Fruit fly (Drosophila melanogaster) whole organism, embryonic: Measurements from ENCODE around the gene CG8509.

ENCODE experiments used
- CG10147 ChIP-seq: fragments of 200-800 bp; sonication (Bioruptor generic); optimal IDR thresholded peaks from 2 replicates; lab custom pipeline; 2019; ENCODE audit warnings: missing biosample characterization, mild to moderate bottlenecking, missing genetic modification characterization, moderate library complexity
- CG11456 ChIP-seq: fragments of 200-800 bp; sonication (Bioruptor generic); IDR thresholded peaks from 3 replicates; pipeline ENCODE4 v1.3.6; 2022; ENCODE audit warnings: missing biosample characterization, missing genetic modification characterization
- CG12299 ChIP-seq: fragments of 200-800 bp; sonication (Bioruptor generic); optimal IDR thresholded peaks from 2 replicates; lab custom pipeline; 2018; ENCODE audit warnings: missing biosample characterization, mild to moderate bottlenecking, missing genetic modification characterization
- CG1603 ChIP-seq: fragments of 200-800 bp; sonication (Bioruptor generic); optimal IDR thresholded peaks from 2 replicates; lab custom pipeline; 2019; ENCODE audit warnings: missing biosample characterization, mild to moderate bottlenecking, missing genetic modification characterization, moderate library complexity
- CG16813 ChIP-seq: fragments of 200-800 bp; sonication (Bioruptor generic); IDR thresholded peaks from 3 replicates; pipeline ENCODE4 v1.3.6; 2022; ENCODE audit warnings: missing biosample characterization, missing genetic modification characterization; ENCODE audit not compliant: partially characterized antibody
- CG17385 ChIP-seq: fragments of 200-800 bp; sonication (Bioruptor generic); optimal IDR thresholded peaks from 3 replicates; lab custom pipeline; 2018; ENCODE audit warnings: missing biosample characterization, mild to moderate bottlenecking, missing genetic modification characterization
- CG17802 ChIP-seq: fragments of 200-800 bp; sonication (Bioruptor generic); optimal IDR thresholded peaks from 2 replicates; lab custom pipeline; 2018; ENCODE audit warnings: missing biosample characterization, mild to moderate bottlenecking, missing genetic modification characterization, moderate library complexity
- CG2116 ChIP-seq: fragments of 200-800 bp; sonication (Bioruptor generic); optimal IDR thresholded peaks from 3 replicates; lab custom pipeline; 2018; ENCODE audit warnings: missing biosample characterization, mild to moderate bottlenecking, missing genetic modification characterization
- CG2129 ChIP-seq: fragments of 200-800 bp; sonication (Bioruptor generic); IDR thresholded peaks from 2 replicates; pipeline ENCODE4 v1.3.6; 2022; ENCODE audit warnings: missing biosample characterization, missing genetic modification characterization; ENCODE audit not compliant: partially characterized antibody
- CG2712 ChIP-seq: fragments of 200-800 bp; optimal IDR thresholded peaks from 3 replicates; lab custom pipeline; 2019; ENCODE audit warnings: missing biosample characterization, mild to moderate bottlenecking, missing genetic modification characterization, moderate library complexity
- CG31441 ChIP-seq: fragments of 200-800 bp; sonication (Bioruptor generic); IDR thresholded peaks from 2 replicates; pipeline ENCODE4 v1.3.6; 2022; ENCODE audit warnings: missing biosample characterization, missing genetic modification characterization
- CG5180 ChIP-seq: fragments of 200-800 bp; sonication (Bioruptor generic); optimal IDR thresholded peaks from 3 replicates; lab custom pipeline; 2017; ENCODE audit warnings: missing biosample characterization, missing genetic modification characterization, mild to moderate bottlenecking, moderate library complexity, missing genetic modification reagents
- CG5953 ChIP-seq: fragments of 200-800 bp; sonication (Bioruptor generic); IDR thresholded peaks from 2 replicates; pipeline ENCODE4 v1.3.6; 2022; ENCODE audit warnings: missing biosample characterization, missing genetic modification characterization
- CG6254 ChIP-seq: fragments of 200-800 bp; sonication (Bioruptor generic); optimal IDR thresholded peaks from 3 replicates; lab custom pipeline; 2017; ENCODE audit warnings: mild to moderate bottlenecking, missing biosample characterization, missing genetic modification reagents, missing genetic modification characterization
- CG6854 ChIP-seq: fragments of 200-800 bp; sonication (Bioruptor generic); optimal IDR thresholded peaks from 3 replicates; lab custom pipeline; 2017; ENCODE audit warnings: missing biosample characterization, mild to moderate bottlenecking, missing genetic modification characterization
- CG7963 ChIP-seq: fragments of 200-800 bp; sonication (Bioruptor generic); IDR thresholded peaks from 3 replicates; pipeline ENCODE4 v1.3.6; 2022; ENCODE audit warnings: missing biosample characterization, missing genetic modification characterization; ENCODE audit not compliant: partially characterized antibody
- CrebB ChIP-seq: fragments of 200-800 bp; sonication (Bioruptor generic); optimal IDR thresholded peaks from 3 replicates; lab custom pipeline; 2018; ENCODE audit warnings: missing biosample characterization, mild to moderate bottlenecking, missing genetic modification characterization
- Doc3 ChIP-seq: fragments of 200-800 bp; sonication (Bioruptor generic); IDR thresholded peaks from 3 replicates; pipeline ENCODE4 v1.3.6; 2022; ENCODE audit warnings: missing biosample characterization, missing genetic modification characterization; ENCODE audit not compliant: partially characterized antibody
- Dp ChIP-seq: fragments of 200-800 bp; sonication (Bioruptor generic); optimal IDR thresholded peaks from 2 replicates; lab custom pipeline; 2018; ENCODE audit warnings: missing biosample characterization, mild to moderate bottlenecking, missing genetic modification characterization, moderate library complexity
- Dref ChIP-seq: fragments of 200-800 bp; sonication (Bioruptor generic); IDR thresholded peaks from 2 replicates; pipeline ENCODE4 v1.3.6; 2022; ENCODE audit warnings: missing biosample characterization, missing genetic modification characterization
- Nf-YA ChIP-seq: fragments of 200-800 bp; sonication (Bioruptor generic); IDR thresholded peaks from 2 replicates; pipeline ENCODE4 v1.3.6; 2022; ENCODE audit warnings: missing biosample characterization, missing genetic modification characterization
- Opbp ChIP-seq: fragments of 200-800 bp; sonication (Bioruptor generic); IDR thresholded peaks from 3 replicates; pipeline ENCODE4 v1.3.6; 2022; ENCODE audit warnings: missing biosample characterization, missing genetic modification characterization; ENCODE audit not compliant: partially characterized antibody
- PHDP ChIP-seq: fragments of 200-800 bp; sonication (Bioruptor generic); optimal IDR thresholded peaks from 3 replicates; lab custom pipeline; 2018; ENCODE audit warnings: missing biosample characterization, mild to moderate bottlenecking, missing genetic modification characterization, moderate library complexity
- Side ChIP-seq: fragments of 200-800 bp; sonication (Bioruptor generic); optimal IDR thresholded peaks from 2 replicates; lab custom pipeline; 2016; ENCODE audit warnings: missing biosample characterization, missing genetic modification characterization
- Sox100B ChIP-seq: fragments of 200-800 bp; sonication (Bioruptor generic); optimal IDR thresholded peaks from 3 replicates; lab custom pipeline; 2018; ENCODE audit warnings: missing biosample characterization, mild to moderate bottlenecking, missing genetic modification characterization
- Taf1 ChIP-seq: fragments of 200-800 bp; sonication (Bioruptor generic); IDR thresholded peaks from 2 replicates; pipeline ENCODE4 v1.3.6; 2022; ENCODE audit warnings: missing biosample characterization, missing genetic modification characterization
- ato ChIP-seq: fragments of 200-800 bp; sonication (Bioruptor generic); IDR thresholded peaks from 2 replicates; pipeline ENCODE4 v1.3.6; 2022; ENCODE audit warnings: missing biosample characterization, missing genetic modification characterization; ENCODE audit not compliant: partially characterized antibody
- corto ChIP-seq: fragments of 200-800 bp; sonication (Bioruptor generic); optimal IDR thresholded peaks from 2 replicates; lab custom pipeline; 2016; ENCODE audit warnings: missing biosample characterization, mild to moderate bottlenecking, missing genetic modification characterization, moderate library complexity
- dimm ChIP-seq: fragments of 200-800 bp; sonication (Bioruptor generic); IDR thresholded peaks from 2 replicates; pipeline ENCODE4 v1.3.6; 2022; ENCODE audit warnings: missing biosample characterization, missing genetic modification characterization
- disco-r ChIP-seq: fragments of 200-800 bp; sonication (Bioruptor generic); optimal IDR thresholded peaks from 2 replicates; lab custom pipeline; 2016; ENCODE audit warnings: missing biosample characterization, missing genetic modification characterization
- hb ChIP-seq: fragments of 200-800 bp; sonication (Bioruptor generic); IDR thresholded peaks from 3 replicates; pipeline ENCODE4 v1.3.6; 2022; ENCODE audit warnings: missing biosample characterization, missing genetic modification characterization; ENCODE audit not compliant: partially characterized antibody
- hth ChIP-seq: fragments of >200 bp; optimal IDR thresholded peaks from 2 replicates; lab custom pipeline; 2017; ENCODE audit warnings: inconsistent platforms
- inv ChIP-seq: fragments of 200-800 bp; sonication (Bioruptor generic); IDR thresholded peaks from 2 replicates; pipeline ENCODE4 v1.3.6; 2022; ENCODE audit warnings: missing biosample characterization, missing genetic modification characterization; ENCODE audit not compliant: partially characterized antibody
- jigr1 ChIP-seq: fragments of 200-800 bp; sonication (Bioruptor generic); IDR thresholded peaks from 3 replicates; pipeline ENCODE4 v1.3.6; 2022; ENCODE audit warnings: missing biosample characterization, missing genetic modification characterization
- kni ChIP-seq: fragments of 200-800 bp; sonication (Bioruptor generic); optimal IDR thresholded peaks from 3 replicates; lab custom pipeline; 2017; ENCODE audit warnings: mild to moderate bottlenecking, missing biosample characterization, missing genetic modification reagents, missing genetic modification characterization
- lbe ChIP-seq: fragments of 200-800 bp; sonication (Bioruptor generic); optimal IDR thresholded peaks from 2 replicates; lab custom pipeline; 2016; ENCODE audit warnings: missing biosample characterization, mild to moderate bottlenecking, missing genetic modification characterization
- mam ChIP-seq: fragments of 200-800 bp; sonication (Bioruptor generic); optimal IDR thresholded peaks from 3 replicates; lab custom pipeline; 2016; ENCODE audit warnings: missing biosample characterization, missing genetic modification characterization
- mld ChIP-seq: fragments of 200-800 bp; sonication (Bioruptor generic); IDR thresholded peaks from 3 replicates; pipeline ENCODE4 v1.3.6; 2022; ENCODE audit warnings: missing biosample characterization, missing genetic modification characterization; ENCODE audit not compliant: partially characterized antibody
- nerfin-2 ChIP-seq: fragments of 200-800 bp; sonication (Bioruptor generic); IDR thresholded peaks from 2 replicates; pipeline ENCODE4 v1.3.6; 2022; ENCODE audit warnings: missing biosample characterization, missing genetic modification characterization; ENCODE audit not compliant: partially characterized antibody
- phol ChIP-seq: fragments of 200-800 bp; sonication (Bioruptor generic); optimal IDR thresholded peaks from 3 replicates; lab custom pipeline; 2018; ENCODE audit warnings: missing biosample characterization, mild to moderate bottlenecking, missing genetic modification characterization, moderate library complexity
- sc ChIP-seq, 3 experiments: fragments of >200 bp in 2 of 3; fragments of 200-800 bp in 1 of 3; sonication (Bioruptor generic) in 1 of 3; optimal IDR thresholded peaks; 2 replicates in 2 of 3; 3 replicates in 1 of 3; lab custom pipeline; 2017; ENCODE audit warnings: mild to moderate bottlenecking in 1 of 3, missing biosample characterization in 1 of 3, missing genetic modification characterization in 1 of 3, missing genetic modification reagents in 1 of 3
- scrt ChIP-seq: fragments of 200-800 bp; sonication (Bioruptor generic); optimal IDR thresholded peaks from 2 replicates; lab custom pipeline; 2018; ENCODE audit warnings: missing biosample characterization, mild to moderate bottlenecking, missing genetic modification characterization, moderate library complexity
- sens ChIP-seq: fragments of 200-800 bp; sonication (Bioruptor generic); peaks from one replicate; lab custom pipeline; 2016; ENCODE audit warnings: missing biosample characterization, missing genetic modification characterization
- ssp ChIP-seq: fragments of 200-800 bp; sonication (Bioruptor generic); IDR thresholded peaks from 2 replicates; pipeline ENCODE4 v1.3.6; 2022; ENCODE audit warnings: missing biosample characterization, missing genetic modification characterization
- tna ChIP-seq: fragments of 200-800 bp; sonication (Bioruptor generic); IDR thresholded peaks from 2 replicates; pipeline ENCODE4 v1.3.6; 2022; ENCODE audit warnings: missing biosample characterization, missing genetic modification characterization; ENCODE audit not compliant: partially characterized antibody
- trh ChIP-seq: fragments of 200-800 bp; sonication (Bioruptor generic); optimal IDR thresholded peaks from 2 replicates; lab custom pipeline; 2016; ENCODE audit warnings: missing biosample characterization, missing genetic modification characterization
- unc-4 ChIP-seq: fragments of 200-800 bp; sonication (Bioruptor generic); IDR thresholded peaks from 2 replicates; pipeline ENCODE4 v1.3.6; 2022; ENCODE audit warnings: missing biosample characterization, missing genetic modification characterization; ENCODE audit not compliant: partially characterized antibody
- wek ChIP-seq: fragments of 200-800 bp; sonication (Bioruptor generic); optimal IDR thresholded peaks from 3 replicates; lab custom pipeline; 2018; ENCODE audit warnings: missing biosample characterization, mild to moderate bottlenecking, missing genetic modification characterization, moderate library complexity

CG8509 gene

DNA sequence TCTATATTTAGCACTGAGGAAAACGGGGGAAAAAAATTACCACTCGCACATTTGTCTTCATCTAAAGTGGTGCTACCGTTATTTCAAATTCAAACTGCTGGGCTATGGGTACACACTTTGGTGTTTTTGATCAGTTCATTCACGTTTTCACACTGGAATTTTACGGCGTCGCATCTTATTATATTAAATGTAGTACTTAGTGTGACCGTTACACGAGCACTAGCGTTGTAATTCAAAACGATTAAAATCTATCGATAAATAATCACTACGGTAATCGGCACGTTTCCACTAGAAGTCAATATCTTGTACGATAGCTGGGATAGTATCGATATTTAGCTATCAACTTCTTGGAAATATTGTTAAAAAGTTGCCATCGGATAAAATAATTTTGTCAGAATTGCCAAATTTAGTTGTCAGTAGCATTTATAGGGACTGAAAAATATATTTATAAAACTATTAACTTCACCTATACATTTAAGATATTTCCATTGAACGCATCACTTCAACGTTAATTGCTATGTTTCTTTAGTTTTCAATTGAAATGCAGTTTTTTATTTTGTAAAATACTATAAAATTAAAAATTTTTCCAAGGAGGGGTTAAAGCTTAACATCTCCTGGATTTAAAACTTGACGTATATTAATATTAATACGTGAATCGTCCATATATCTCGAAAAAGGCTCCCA lies 48.4 kb downstream of the CG8509 start, which contains the start of the genes CG46440 and Myb (continued):
- TF ChIP-seq CG5180 (GFP tag; lab: Kevin White, UChicago) (no peak), CG16813 (peak; percentile 90), CG12299 (tag; lab: Kevin White, UChicago) (peak; percentile 7), PHDP (tag; lab: Kevin White, UChicago) (no peak), phol (peak; percentile 9), mam (GFP tag; lab: Kevin White, UChicago) (peak; percentile 5), Side (no peak), CG10147 (no peak), CG5953 (no peak), Doc3 (peak; percentile 59; the same call in 1 of the 3 replicates), tna (peak; percentile 78), ssp (GFP tag; lab: Robert Waterston, UW) (peak; percentile 81), hb (GFP tag; lab: Robert Waterston, UW) (peak; percentile 82), CG31441 (no peak), unc-4 (peak; percentile 75), Nf-YA (GFP tag; lab: Robert Waterston, UW) (no peak), hth (no peak), CG6254 (GFP tag; lab: Kevin White, UChicago) (no peak), nerfin-2 (peak; percentile 82), inv (GFP tag; lab: Robert Waterston, UW) (peak; percentile 85), CrebB (tag; lab: Kevin White, UChicago) (no peak), dimm (GFP tag; lab: Robert Waterston, UW) (no peak), Taf1 (GFP tag; lab: Robert Waterston, UW) (no peak), Opbp (GFP tag; lab: Robert Waterston, UW) (peak; percentile 91), jigr1 (GFP tag; lab: Robert Waterston, UW) (no peak), disco-r (GFP tag; lab: Kevin White, UChicago) (no peak), CG17385 (GFP tag; lab: Kevin White, UChicago) (no peak), scrt (GFP tag; lab: Kevin White, UChicago) (no peak), CG7963 (GFP tag; lab: Robert Waterston, UW) (peak; percentile 86), CG1603 (peak; percentile 67), ato (GFP tag; lab: Robert Waterston, UW) (peak; percentile 83), lbe (peak; percentile 10), CG2129 (peak; percentile 59), Sox100B (no peak), CG11456 (no peak), trh (no peak), corto (GFP tag; lab: Kevin White, UChicago) (no peak), CG2116 (peak; percentile 96), wek (GFP tag; lab: Kevin White, UChicago) (peak; percentile 12), mld (peak; percentile 75), CG2712 (peak; percentile 26), CG17802 (peak; percentile 65), Dp (GFP tag; lab: Kevin White, UChicago) (peak; percentile 13), sc (optimal IDR thresholded peaks at IDR 0.05; lab: Kevin White, UChicago) (no peak), sc (GFP tag; optimal IDR thresholded peaks at IDR 0.05; lab: Kevin White, UChicago) (no peak), CG6854 (GFP tag; lab: Kevin White, UChicago) (no peak), sens (GFP tag; lab: Kevin White, UChicago) (peak; percentile 54), Dref (GFP tag; lab: Robert Waterston, UW) (peak; percentile 88), kni (GFP tag; lab: Kevin White, UChicago) (peak; percentile 14)
